Worm (Caenorhabditis elegans) whole organism, midembryonic: ENCODE data around the gene gsy-1.

Source experiments
- T22C8.4 ChIP-seq: fragments of 200-800 bp; sonication (Bioruptor generic); IDR thresholded peaks from 2 replicates; pipeline ENCODE4 v1.3.6; 2022; ENCODE audit warnings: missing genetic modification characterization, missing compliant biosample characterization
- cog-1 ChIP-seq: sonication (generic microtip); optimal IDR thresholded peaks from 2 replicates; lab custom pipeline; 2016; ENCODE audit warnings: missing genetic modification characterization, missing compliant biosample characterization
- flt-1 ChIP-seq: fragments of 200-800 bp; sonication (Bioruptor generic); IDR thresholded peaks from 2 replicates; pipeline ENCODE4 v1.3.6; 2022; ENCODE audit warnings: missing genetic modification characterization, missing compliant biosample characterization
- klf-2 ChIP-seq: fragments of 200-800 bp; sonication (Bioruptor generic); conservative IDR thresholded peaks from 2 replicates; pipeline ENCODE4 v1.3.6; 2022; ENCODE audit warnings: missing genetic modification reagents, missing genetic modification characterization, missing compliant biosample characterization
- med-1 ChIP-seq: sonication (generic microtip); optimal IDR thresholded peaks from 2 replicates; lab custom pipeline; 2017; ENCODE audit warnings: missing genetic modification characterization, mild to moderate bottlenecking, missing compliant biosample characterization, antibody characterized with exemption, missing genetic modification reagents; ENCODE audit not compliant: insufficient read depth
- ref-1 ChIP-seq: fragments of 200-800 bp; sonication (Bioruptor generic); conservative IDR thresholded peaks from 2 replicates; pipeline ENCODE4 v1.3.6; 2022; ENCODE audit warnings: missing genetic modification reagents, missing genetic modification characterization, missing compliant biosample characterization
- tab-1 ChIP-seq: fragments of 200-800 bp; sonication (Bioruptor generic); IDR thresholded peaks from 2 replicates; pipeline ENCODE4 v1.3.6; 2022; ENCODE audit warnings: missing genetic modification characterization, missing compliant biosample characterization
- ztf-23 ChIP-seq: fragments of 200-800 bp; sonication (Bioruptor generic); IDR thresholded peaks from 2 replicates; pipeline ENCODE4 v1.3.6; 2022; ENCODE audit warnings: missing genetic modification reagents, missing genetic modification characterization, missing compliant biosample characterization
- ztf-29 ChIP-seq: fragments of 200-800 bp; sonication (Bioruptor generic); IDR thresholded peaks from 2 replicates; pipeline ENCODE4 v1.3.6; 2022; ENCODE audit warnings: missing genetic modification reagents, missing genetic modification characterization, missing compliant biosample characterization

DNA sequence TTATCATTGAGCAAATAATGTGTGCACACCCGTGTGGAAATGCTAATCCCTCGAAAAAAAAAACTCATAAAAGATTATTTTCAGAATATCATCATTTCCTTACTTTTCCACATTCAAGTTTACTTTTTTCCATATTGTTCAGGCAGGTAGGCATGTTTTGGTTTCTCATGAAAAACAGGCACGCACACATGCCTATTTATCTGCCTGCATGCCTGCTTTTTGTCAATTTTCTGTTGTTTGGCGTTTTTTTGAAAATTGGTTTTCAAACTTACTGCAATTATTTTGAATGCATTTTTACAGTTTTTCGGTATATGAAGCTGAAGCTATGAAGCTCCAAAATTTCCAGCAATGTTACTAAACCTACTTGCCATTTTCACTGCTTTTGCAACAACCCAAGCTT lies 20.0 kb upstream of the gsy-1 start, which contains the start of gene clec-64:
- TF ChIP-seq ztf-23 (no peak), flt-1 (GFP tag; lab: Robert Waterston, UW) (no peak), ref-1 (GFP tag; lab: Robert Waterston, UW) (no peak), ztf-29 (GFP tag; lab: Robert Waterston, UW) (no peak), klf-2 (GFP tag; lab: Robert Waterston, UW) (no peak), med-1 (GFP tag; lab: Kevin White, UChicago) (no peak), cog-1 (tag; lab: Kevin White, UChicago) (no peak), T22C8.4 (GFP tag; lab: Robert Waterston, UW) (no peak), tab-1 (GFP tag; lab: Robert Waterston, UW) (no peak)
